Fruit fly (Drosophila melanogaster): ENCODE measurements around the gene CG7886.

The CG7886 gene

DNA sequence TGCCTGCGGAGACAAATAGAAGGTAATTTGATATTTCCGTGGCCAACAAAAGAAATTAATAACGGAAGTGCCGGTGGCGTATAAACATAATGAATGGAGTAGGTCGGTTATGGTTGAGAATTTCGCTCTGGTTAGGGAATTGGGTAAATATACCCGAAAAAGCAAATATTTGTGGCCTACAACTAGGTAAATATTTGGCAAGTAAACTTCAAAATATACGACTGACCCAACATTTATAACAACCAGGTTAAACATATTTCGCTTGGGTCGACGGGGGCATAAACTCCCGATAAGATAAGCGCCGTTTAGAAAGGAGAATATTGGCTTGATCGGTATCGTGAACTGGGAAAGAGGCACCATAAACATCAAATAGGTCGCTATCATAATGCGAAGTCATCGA lies 28.5 kb upstream of the CG7886 start (continued):
- TF ChIP-seq Antp (GFP tag; optimal IDR thresholded peaks at IDR 0.05) = no peak
- TF ChIP-seq sens-2 (GFP tag; IDR thresholded peaks at IDR 0.05) = 0 out of 2 replicates have a peak, but pooled peaks have one; percentile 12
- peak; percentile 27; the same call in 1 of the 2 replicates for TF ChIP-seq ara (GFP tag; IDR thresholded peaks at IDR 0.05)
- peak; percentile 29 for TF ChIP-seq CoRest (tag; optimal IDR thresholded peaks at IDR 0.05)
- TF ChIP-seq CG32532 (GFP tag; IDR thresholded peaks at IDR 0.05) = no peak
- TF ChIP-seq hb (GFP tag; IDR thresholded peaks at IDR 0.05; ENCODE audit: partially characterized antibody) = no peak
- TF ChIP-seq CG15696 (tag; optimal IDR thresholded peaks at IDR 0.05) = peak; percentile 97
- no peak for TF ChIP-seq ttk (GFP tag; IDR thresholded peaks at IDR 0.05)
- no peak for TF ChIP-seq wdn (GFP tag; IDR thresholded peaks at IDR 0.05)
- peak in 1 of 2 experiments; percentile 78 for TF ChIP-seq tll (GFP tag; optimal IDR thresholded peaks at IDR 0.05)
- TF ChIP-seq BEAF-32 (GFP tag; optimal IDR thresholded peaks at IDR 0.05) = no peak
- TF ChIP-seq CHES-1-like (GFP tag; optimal IDR thresholded peaks at IDR 0.05) = no peak
- no peak for TF ChIP-seq vnd (GFP tag; IDR thresholded peaks at IDR 0.05; ENCODE audit: partially characterized antibody)
- TF ChIP-seq CG6272 (GFP tag; IDR thresholded peaks at IDR 0.05) = no peak
- no peak for TF ChIP-seq Fer2 (tag; optimal IDR thresholded peaks at IDR 0.05)
- TF ChIP-seq CG14860 (GFP tag; IDR thresholded peaks at IDR 0.05; ENCODE audit: partially characterized antibody) = no peak
- TF ChIP-seq Gug (GFP tag; IDR thresholded peaks at IDR 0.05) = no peak
- TF ChIP-seq CG9797 (GFP tag; optimal IDR thresholded peaks at IDR 0.05) = peak; percentile 9
- TF ChIP-seq en (GFP tag; optimal IDR thresholded peaks at IDR 0.05) = no peak
- TF ChIP-seq CG7357 (GFP tag; IDR thresholded peaks at IDR 0.05) = no peak
- TF ChIP-seq gfzf (GFP tag; optimal IDR thresholded peaks at IDR 0.05) = no peak
- peak; percentile 24 for TF ChIP-seq ash1 (GFP tag; optimal IDR thresholded peaks at IDR 0.05)
- TF ChIP-seq CG7928 (GFP tag; optimal IDR thresholded peaks at IDR 0.05) = no peak
- TF ChIP-seq cato (GFP tag; optimal IDR thresholded peaks at IDR 0.05; ENCODE audit: borderline replicate concordance) = no peak
- TF ChIP-seq CG17568 (GFP tag; optimal IDR thresholded peaks at IDR 0.05) = peak; percentile 82
- no peak for TF ChIP-seq CG4282 (GFP tag; optimal IDR thresholded peaks at IDR 0.05)
- no peak for TF ChIP-seq sd (tag; optimal IDR thresholded peaks at IDR 0.05)
- TF ChIP-seq scrt (GFP tag; optimal IDR thresholded peaks at IDR 0.05) = no peak
- TF ChIP-seq CG11504 (tag; optimal IDR thresholded peaks at IDR 0.05) = no peak
- no peak for TF ChIP-seq wor (GFP tag; IDR thresholded peaks at IDR 0.05)
- peak in 1 of 2 experiments; percentile 22 for TF ChIP-seq chif (GFP tag; optimal IDR thresholded peaks at IDR 0.05)
- no peak for TF ChIP-seq Tbp (GFP tag; optimal IDR thresholded peaks at IDR 0.05)
- no peak for TF ChIP-seq Ptx1 (GFP tag; IDR thresholded peaks at IDR 0.05)
- TF ChIP-seq Sox102F (GFP tag; optimal IDR thresholded peaks at IDR 0.05) = no peak
- TF ChIP-seq MESR4 (GFP tag; optimal IDR thresholded peaks at IDR 0.05) = no peak
- no peak for TF ChIP-seq ato (GFP tag; IDR thresholded peaks at IDR 0.05; ENCODE audit: partially characterized antibody)
- TF ChIP-seq CG15011 (GFP tag; optimal IDR thresholded peaks at IDR 0.05) = peak; percentile 68
- no peak for TF ChIP-seq jing (GFP tag; optimal IDR thresholded peaks at IDR 0.05)
- TF ChIP-seq hth (optimal IDR thresholded peaks at IDR 0.05) = no peak
- peak; percentile 42; the same call in 1 of the 3 replicates for TF ChIP-seq CG11695 (GFP tag; IDR thresholded peaks at IDR 0.05)
- TF ChIP-seq CG13123 (GFP tag; optimal IDR thresholded peaks at IDR 0.05) = no peak
- peak; percentile 84 for TF ChIP-seq MTF-1 (GFP tag; optimal IDR thresholded peaks at IDR 0.05; ENCODE audit: borderline replicate concordance)
- no peak for TF ChIP-seq sima (GFP tag; optimal IDR thresholded peaks at IDR 0.05)
- no peak for TF ChIP-seq vvl (GFP tag; IDR thresholded peaks at IDR 0.05)
- TF ChIP-seq Doc3 (GFP tag; IDR thresholded peaks at IDR 0.05; ENCODE audit: partially characterized antibody) = no peak
- no peak for TF ChIP-seq Mad (GFP tag; optimal IDR thresholded peaks at IDR 0.05)
- no peak for TF ChIP-seq Fer1 (GFP tag; optimal IDR thresholded peaks at IDR 0.05)
- no peak for TF ChIP-seq Ada2b (GFP tag; IDR thresholded peaks at IDR 0.05)
- peak; percentile 81 for TF ChIP-seq CG1233 (GFP tag; optimal IDR thresholded peaks at IDR 0.05)
- peak; percentile 3 for TF ChIP-seq HmgZ (tag; optimal IDR thresholded peaks at IDR 0.05)

All from whole organism, embryonic.